Worm (Caenorhabditis elegans) whole organism, L4/young adult: ENCODE measurements around the gene T08D2.4.
"Not testable (repeated sequence)": the region's sequence is repeated elsewhere in the genome, so short reads cannot be mapped to it uniquely, and the experiment has no call there.

Experiments
- W03F9.2 ChIP-seq: fragments of 150-350 bp; optimal IDR thresholded peaks from 2 replicates; lab custom pipeline; 2014; ENCODE audit warnings: missing biosample characterization, missing genetic modification characterization
- dao-5 ChIP-seq: sonication (generic microtip); optimal IDR thresholded peaks from 2 replicates; lab custom pipeline; 2016; ENCODE audit warnings: missing genotype, missing genetic modification characterization, moderate library complexity, missing compliant biosample characterization
- him-1 ChIP-seq: sonication (generic microtip); optimal IDR thresholded peaks from 2 replicates; lab custom pipeline; 2016; ENCODE audit warnings: missing genotype, missing genetic modification reagents, missing genetic modification characterization, missing compliant biosample characterization

T08D2.4 gene

ce11 chrX:177075-177474, at the start of gene T08D2.4, which contains the start of gene T08D2.5:
Gene T08D2.4 (plus strand): TSS chrX:177396.
Gene T08D2.5 (plus strand): TSS chrX:177375.
- no peak for TF ChIP-seq W03F9.2 (tag; lab: Kevin White, UChicago)
- no peak for TF ChIP-seq him-1
- TF ChIP-seq dao-5 (tag; lab: Kevin White, UChicago) = no peak

DNA sequence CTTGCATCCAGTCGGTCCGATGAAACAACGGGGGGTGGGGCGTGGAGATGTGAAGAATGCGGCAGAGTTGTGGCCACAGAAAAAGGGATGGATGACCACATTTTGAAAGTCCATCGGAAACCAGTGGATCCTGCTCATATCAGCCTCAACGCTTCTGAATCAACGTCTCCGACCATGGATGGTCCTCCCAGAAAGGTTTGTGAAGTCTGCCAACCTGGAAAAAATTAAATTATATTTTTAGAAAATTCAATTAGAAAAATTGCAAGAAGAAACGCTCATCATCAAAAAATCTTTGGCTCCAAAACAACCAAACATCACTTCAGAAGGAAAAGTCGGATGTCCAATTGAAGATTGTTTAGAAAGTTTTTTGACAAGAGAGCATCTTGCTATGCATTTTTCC, 36.0 kb upstream of the T08D2.4 start, which contains the start of gene Y73B3A.8:
Gene Y73B3A.8, minus strand, starts transcription at position 101 of the 400 bp plus-strand sequence.
- TF ChIP-seq him-1 (no peak), dao-5 (tag; lab: Kevin White, UChicago) (no peak), W03F9.2 (tag; lab: Kevin White, UChicago) (no peak)

- TF ChIP-seq W03F9.2 (tag; lab: Kevin White, UChicago) = no peak
- TF ChIP-seq dao-5 (tag; lab: Kevin White, UChicago) = no peak
- no peak for TF ChIP-seq him-1
These were observed 30.4 kb upstream of the T08D2.4 start for ce11 chrX:146832-147231.

- TF ChIP-seq him-1 = no peak
- no peak for TF ChIP-seq dao-5 (tag; lab: Kevin White, UChicago)
- no peak for TF ChIP-seq W03F9.2 (tag; lab: Kevin White, UChicago)
These were observed 29.4 kb upstream of the T08D2.4 start, which contains the start of gene Y73B3A.11 for ce11 chrX:147824-148223. Gene Y73B3A.11 (plus strand): TSS chrX:148124.

DNA sequence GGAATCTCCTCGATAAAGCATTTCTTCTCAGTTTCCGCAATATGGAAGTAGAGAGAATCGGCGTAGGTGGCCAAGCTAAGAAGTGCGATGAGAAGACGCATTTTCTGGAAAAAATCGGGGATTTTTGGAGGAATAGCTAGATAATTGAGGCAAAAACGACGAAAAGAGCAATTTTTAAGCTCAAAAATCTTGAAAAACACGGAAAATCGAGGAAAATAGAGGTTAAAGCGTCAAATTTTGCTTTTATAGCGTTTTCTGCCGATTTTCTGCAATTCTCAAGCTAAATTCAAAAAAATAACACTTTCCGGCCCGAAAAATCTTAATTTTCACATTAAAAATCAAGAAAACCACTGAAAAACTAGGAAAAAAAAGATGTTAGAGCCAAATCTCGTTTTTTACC, 14.2 kb upstream of the T08D2.4 start, which contains the start of gene tmed-12:
Gene tmed-12, minus strand, starts transcription at position 101 of the 400 bp plus-strand sequence.
- TF ChIP-seq W03F9.2 (tag; lab: Kevin White, UChicago); him-1; dao-5 (tag; lab: Kevin White, UChicago): not testable (repeated sequence)

DNA sequence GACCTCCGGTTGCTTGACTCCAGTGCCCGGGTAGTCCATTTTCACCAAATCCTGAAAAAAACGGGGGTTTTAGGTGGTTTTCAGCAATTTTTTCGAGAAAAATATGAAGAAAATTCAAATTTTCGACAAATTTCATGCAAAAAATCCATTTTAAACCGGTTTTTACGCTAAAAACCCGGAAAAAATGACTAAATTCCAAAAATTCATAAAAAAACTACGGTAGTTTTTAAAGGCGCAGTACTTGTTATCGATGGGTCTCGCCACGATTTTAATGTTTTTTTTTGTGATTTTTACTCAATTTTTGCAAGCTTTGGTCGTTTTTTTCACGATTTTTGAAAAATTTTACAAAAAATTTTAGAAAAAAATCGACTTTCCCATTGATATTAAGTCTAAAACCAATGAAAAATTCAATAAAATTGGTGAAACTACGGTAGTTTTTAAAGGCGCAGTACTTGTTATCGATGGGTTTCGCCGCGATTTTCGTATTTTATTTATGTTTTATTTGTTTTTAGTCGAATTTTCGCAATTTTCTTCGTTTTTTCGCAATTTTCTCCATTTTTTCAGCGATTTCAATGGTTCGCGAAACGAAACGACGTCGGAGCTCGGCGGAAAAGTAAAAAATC, 5.0 kb downstream of the T08D2.4 start, which contains the start of the genes T08D2.6 and chkr-1:
Gene T08D2.6, minus strand, starts transcription at position 51 of the 623 bp plus-strand sequence.
Gene chkr-1, plus strand, starts transcription at position 573 of the 623 bp plus-strand sequence.
- TF ChIP-seq W03F9.2 (tag; lab: Kevin White, UChicago); him-1; dao-5 (tag; lab: Kevin White, UChicago): not testable (repeated sequence)

DNA sequence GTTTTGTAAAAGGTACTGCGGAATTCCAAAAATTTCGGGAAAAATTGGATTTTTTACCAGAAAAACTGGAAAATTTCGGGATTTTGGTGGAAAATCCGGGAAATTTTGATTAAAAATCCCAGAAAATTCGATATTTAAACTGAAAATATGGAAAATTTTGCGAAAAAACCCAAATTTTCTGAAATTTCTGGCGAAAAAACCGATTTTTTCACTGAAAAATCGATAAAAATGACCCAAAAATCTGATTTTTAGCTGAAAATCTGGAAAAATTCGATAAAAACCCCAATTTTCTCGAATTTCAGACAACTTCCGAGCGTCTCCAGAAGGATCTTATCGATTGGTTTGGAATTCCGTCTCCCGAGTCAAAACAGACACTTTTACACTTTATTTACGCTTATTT, 15.3 kb downstream of the T08D2.4 start, which contains the start of gene T08D2.8:
Gene T08D2.8, plus strand, starts transcription at position 301 of the 400 bp plus-strand sequence.
- no peak for TF ChIP-seq W03F9.2 (tag; lab: Kevin White, UChicago)
- no peak for TF ChIP-seq him-1

ce11 chrX:196403-196802, 19.2 kb downstream of the T08D2.4 start:
- TF ChIP-seq W03F9.2 (tag; lab: Kevin White, UChicago) = no peak
- no peak for TF ChIP-seq him-1
- TF ChIP-seq dao-5 (tag; lab: Kevin White, UChicago) = no peak

- TF ChIP-seq dao-5 (tag; lab: Kevin White, UChicago); W03F9.2 (tag; lab: Kevin White, UChicago); him-1: not testable (repeated sequence)
These were observed 32.5 kb downstream of the T08D2.4 start, which contains the start of gene Y73B3B.3 for ce11 chrX:209695-210094. Gene Y73B3B.3 (plus strand): TSS chrX:209995.

ce11 chrX:211141-211540, 33.9 kb downstream of the T08D2.4 start, which contains the start of gene Y73B3B.1:
Gene Y73B3B.1 (minus strand): TSS chrX:211241.
- not testable (repeated sequence) for TF ChIP-seq W03F9.2 (tag; lab: Kevin White, UChicago); dao-5 (tag; lab: Kevin White, UChicago); him-1

DNA sequence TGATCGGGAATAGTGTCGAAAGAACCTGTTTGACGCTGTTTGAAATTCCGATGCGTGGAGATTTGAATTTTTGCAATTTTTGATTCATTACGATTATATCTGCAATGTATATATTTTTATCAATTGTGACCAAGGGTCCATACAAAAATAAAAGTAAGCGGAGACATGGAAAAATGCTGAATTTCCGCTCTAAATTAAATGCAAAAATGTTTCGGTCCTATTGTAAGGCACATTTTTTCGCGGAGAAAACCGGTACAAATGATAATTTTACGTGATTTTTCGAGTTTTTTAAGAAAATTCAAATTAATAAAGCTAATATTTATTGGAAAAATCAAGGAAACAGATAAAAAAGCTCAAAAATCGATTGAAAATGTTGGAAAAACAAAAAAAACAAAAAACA, 38.3 kb downstream of the T08D2.4 start, which contains the start of gene set-28:
Gene set-28, minus strand, starts transcription at position 101 of the 400 bp plus-strand sequence.
- TF ChIP-seq him-1; W03F9.2 (tag; lab: Kevin White, UChicago); dao-5 (tag; lab: Kevin White, UChicago): not testable (repeated sequence)
